Fruit fly (Drosophila melanogaster) whole organism, embryonic: ENCODE measurements around the gene CG1785.

ENCODE experiments used
- Aef1 ChIP-seq: fragments of 200-800 bp; sonication (Bioruptor generic); IDR thresholded peaks from 3 replicates; pipeline ENCODE4 v1.3.6; 2022; ENCODE audit warnings: missing biosample characterization, missing genetic modification characterization
- C15 ChIP-seq: fragments of 200-800 bp; sonication (Bioruptor generic); IDR thresholded peaks from 3 replicates; pipeline ENCODE4 v1.3.6; 2022; ENCODE audit warnings: missing biosample characterization, missing genetic modification characterization
- CG10274 ChIP-seq: fragments of 200-800 bp; sonication (Bioruptor generic); optimal IDR thresholded peaks from 3 replicates; lab custom pipeline; 2017; ENCODE audit warnings: missing biosample characterization, mild to moderate bottlenecking, missing genetic modification characterization
- CG11723 ChIP-seq: fragments of 200-800 bp; sonication (Bioruptor generic); optimal IDR thresholded peaks from 2 replicates; lab custom pipeline; 2017; ENCODE audit warnings: missing biosample characterization, mild to moderate bottlenecking, missing genetic modification characterization
- CG12236 ChIP-seq: fragments of 200-800 bp; sonication (Bioruptor generic); optimal IDR thresholded peaks from 2 replicates; lab custom pipeline; 2016; ENCODE audit warnings: missing biosample characterization, missing genetic modification characterization
- CG13775 ChIP-seq: fragments of 200-800 bp; sonication (Bioruptor generic); optimal IDR thresholded peaks from 3 replicates; lab custom pipeline; 2017; ENCODE audit warnings: missing biosample characterization, mild to moderate bottlenecking, missing genetic modification characterization
- CG15601 ChIP-seq: fragments of 200-800 bp; sonication (Bioruptor generic); optimal IDR thresholded peaks from 3 replicates; lab custom pipeline; 2019; ENCODE audit warnings: missing biosample characterization, mild to moderate bottlenecking, missing genetic modification characterization, moderate library complexity
- CG1602 ChIP-seq: fragments of 200-800 bp; sonication (Bioruptor generic); optimal IDR thresholded peaks from 3 replicates; lab custom pipeline; 2016; ENCODE audit warnings: missing biosample characterization, missing genetic modification characterization
- CG17186 ChIP-seq: fragments of 200-800 bp; sonication (Bioruptor generic); optimal IDR thresholded peaks from 3 replicates; lab custom pipeline; 2017; ENCODE audit warnings: missing biosample characterization, missing genetic modification reagents, missing genetic modification characterization
- CG17359 ChIP-seq: fragments of 200-800 bp; sonication (Bioruptor generic); optimal IDR thresholded peaks from 3 replicates; lab custom pipeline; 2018; ENCODE audit warnings: missing biosample characterization, mild to moderate bottlenecking, missing genetic modification characterization, moderate library complexity
- CG3163 ChIP-seq: fragments of 200-800 bp; sonication (Bioruptor generic); optimal IDR thresholded peaks from 3 replicates; lab custom pipeline; 2016; ENCODE audit warnings: missing biosample characterization, missing genetic modification characterization
- CG4707 ChIP-seq: fragments of 200-800 bp; sonication (Bioruptor generic); optimal IDR thresholded peaks from 2 replicates; lab custom pipeline; 2018; ENCODE audit warnings: missing biosample characterization, mild to moderate bottlenecking, missing genetic modification characterization, moderate library complexity
- Camta ChIP-seq: fragments of 200-800 bp; sonication (Bioruptor generic); optimal IDR thresholded peaks from 2 replicates; lab custom pipeline; 2016; ENCODE audit warnings: missing biosample characterization, missing genetic modification characterization
- Chrac-16 ChIP-seq: fragments of 200-800 bp; sonication (Bioruptor generic); optimal IDR thresholded peaks from 3 replicates; lab custom pipeline; 2016; ENCODE audit warnings: missing biosample characterization, missing genetic modification characterization
- E2f2 ChIP-seq: fragments of 200-800 bp; sonication (Bioruptor generic); IDR thresholded peaks from 2 replicates; pipeline ENCODE4 v1.3.6; 2022; ENCODE audit warnings: missing biosample characterization, missing genetic modification characterization
- GATAe ChIP-seq: fragments of 200-800 bp; sonication (Bioruptor generic); conservative IDR thresholded peaks from 2 replicates; pipeline ENCODE4 v1.3.6; 2022; ENCODE audit warnings: missing biosample characterization, missing genetic modification characterization
- HLH4C ChIP-seq: fragments of 200-800 bp; sonication (Bioruptor generic); IDR thresholded peaks from 3 replicates; pipeline ENCODE4 v1.3.6; 2022; ENCODE audit warnings: missing biosample characterization, missing genetic modification characterization; ENCODE audit not compliant: partially characterized antibody
- HLH54F ChIP-seq: fragments of 200-800 bp; sonication (Bioruptor generic); optimal IDR thresholded peaks from 3 replicates; lab custom pipeline; 2016; ENCODE audit warnings: missing biosample characterization, missing genetic modification characterization
- Hmr ChIP-seq: fragments of 200-800 bp; sonication (Bioruptor generic); optimal IDR thresholded peaks from 3 replicates; lab custom pipeline; 2017; ENCODE audit warnings: mild to moderate bottlenecking, missing biosample characterization, missing genetic modification reagents, missing genetic modification characterization
- Hmx ChIP-seq: fragments of 200-800 bp; sonication (Bioruptor generic); optimal IDR thresholded peaks from 2 replicates; lab custom pipeline; 2016; ENCODE audit warnings: missing biosample characterization, missing genetic modification characterization
- MESR4 ChIP-seq: fragments of 200-800 bp; sonication (Bioruptor generic); optimal IDR thresholded peaks from 2 replicates; lab custom pipeline; 2018; ENCODE audit warnings: missing biosample characterization, mild to moderate bottlenecking, missing genetic modification characterization, moderate library complexity
- Nf-YC ChIP-seq: fragments of 200-800 bp; optimal IDR thresholded peaks from 3 replicates; lab custom pipeline; 2019; ENCODE audit warnings: missing biosample characterization, mild to moderate bottlenecking, missing genetic modification characterization, moderate library complexity
- Oli ChIP-seq: fragments of 200-800 bp; sonication (Bioruptor generic); optimal IDR thresholded peaks from 2 replicates; lab custom pipeline; 2018; ENCODE audit warnings: missing biosample characterization, mild to moderate bottlenecking, missing genetic modification characterization, moderate library complexity
- Optix ChIP-seq: fragments of 200-800 bp; sonication (Bioruptor generic); IDR thresholded peaks from 3 replicates; pipeline ENCODE4 v1.3.6; 2022; ENCODE audit warnings: missing biosample characterization, missing genetic modification characterization
- Six4 ChIP-seq: fragments of 200-800 bp; sonication (Bioruptor generic); optimal IDR thresholded peaks from 2 replicates; lab custom pipeline; 2016; ENCODE audit warnings: missing biosample characterization, missing genetic modification characterization
- Usf ChIP-seq: fragments of 200-800 bp; sonication (Bioruptor generic); optimal IDR thresholded peaks from 2 replicates; lab custom pipeline; 2017; ENCODE audit warnings: missing genotype, missing biosample characterization, missing genetic modification characterization
- Vsx1 ChIP-seq: fragments of 200-800 bp; sonication (Bioruptor generic); optimal IDR thresholded peaks from 2 replicates; lab custom pipeline; 2017; ENCODE audit warnings: missing biosample characterization, mild to moderate bottlenecking, missing genetic modification characterization, missing genetic modification reagents
- Xbp1 ChIP-seq: fragments of 200-800 bp; sonication (Bioruptor generic); optimal IDR thresholded peaks from 3 replicates; lab custom pipeline; 2016; ENCODE audit warnings: missing biosample characterization, mild to moderate bottlenecking, missing genetic modification characterization
- ab ChIP-seq: fragments of 200-800 bp; sonication (Bioruptor generic); optimal IDR thresholded peaks from 2 replicates; lab custom pipeline; 2016; ENCODE audit warnings: missing biosample characterization, missing genetic modification characterization
- bab2 ChIP-seq: fragments of 200-800 bp; sonication (Bioruptor generic); optimal IDR thresholded peaks from 2 replicates; lab custom pipeline; 2016; ENCODE audit warnings: missing biosample characterization, missing genetic modification characterization
- ci ChIP-seq: fragments of 200-800 bp; sonication (Bioruptor generic); IDR thresholded peaks from 3 replicates; pipeline ENCODE4 v1.3.6; 2022; ENCODE audit warnings: missing biosample characterization, missing genetic modification characterization
- croc ChIP-seq: fragments of 200-800 bp; sonication (Bioruptor generic); conservative IDR thresholded peaks from 3 replicates; pipeline ENCODE4 v1.3.6; 2022; ENCODE audit warnings: missing biosample characterization, missing genetic modification characterization
- crp ChIP-seq, 2 experiments: fragments of 200-800 bp; sonication (Bioruptor generic); optimal IDR thresholded peaks; 2 replicates in 1 of 2; 3 replicates in 1 of 2; lab custom pipeline; 2017; ENCODE audit warnings: missing biosample characterization in 2 of 2, missing genetic modification characterization in 2 of 2, mild to moderate bottlenecking in 1 of 2, moderate library complexity in 1 of 2
- ems ChIP-seq: fragments of 200-800 bp; sonication (Bioruptor generic); optimal IDR thresholded peaks from 3 replicates; lab custom pipeline; 2016; ENCODE audit warnings: missing biosample characterization, missing genetic modification characterization
- eyg ChIP-seq: fragments of 200-800 bp; sonication (Bioruptor generic); optimal IDR thresholded peaks from 3 replicates; lab custom pipeline; 2016; ENCODE audit warnings: missing biosample characterization, missing genetic modification characterization
- gsb-n ChIP-seq: fragments of 200-800 bp; sonication (Bioruptor generic); optimal IDR thresholded peaks from 3 replicates; lab custom pipeline; 2018; ENCODE audit warnings: missing biosample characterization, mild to moderate bottlenecking, missing genetic modification characterization
- kah ChIP-seq: fragments of 200-800 bp; sonication (Bioruptor generic); optimal IDR thresholded peaks from 2 replicates; lab custom pipeline; 2018; ENCODE audit warnings: missing biosample characterization, mild to moderate bottlenecking, missing genetic modification characterization
- nerfin-2 ChIP-seq: fragments of 200-800 bp; sonication (Bioruptor generic); IDR thresholded peaks from 2 replicates; pipeline ENCODE4 v1.3.6; 2022; ENCODE audit warnings: missing biosample characterization, missing genetic modification characterization; ENCODE audit not compliant: partially characterized antibody
- onecut ChIP-seq: fragments of 200-800 bp; sonication (Bioruptor generic); IDR thresholded peaks from 2 replicates; pipeline ENCODE4 v1.3.6; 2022; ENCODE audit warnings: missing biosample characterization, missing genetic modification characterization
- pho ChIP-seq: fragments of 200-800 bp; sonication (Bioruptor generic); optimal IDR thresholded peaks from 2 replicates; lab custom pipeline; 2016; ENCODE audit warnings: missing biosample characterization, missing genetic modification characterization
- scrt ChIP-seq: fragments of 200-800 bp; sonication (Bioruptor generic); optimal IDR thresholded peaks from 2 replicates; lab custom pipeline; 2018; ENCODE audit warnings: missing biosample characterization, mild to moderate bottlenecking, missing genetic modification characterization, moderate library complexity
- sima ChIP-seq: fragments of 200-800 bp; sonication (Bioruptor generic); optimal IDR thresholded peaks from 2 replicates; lab custom pipeline; 2016; ENCODE audit warnings: missing biosample characterization, missing genetic modification characterization
- slbo ChIP-seq: fragments of 200-800 bp; sonication (Bioruptor generic); IDR thresholded peaks from 2 replicates; pipeline ENCODE4 v1.3.6; 2022; ENCODE audit warnings: missing biosample characterization, missing genetic modification characterization
- sr ChIP-seq: fragments of 200-800 bp; sonication (Bioruptor generic); IDR thresholded peaks from 3 replicates; pipeline ENCODE4 v1.3.6; 2022; ENCODE audit warnings: missing biosample characterization, missing genetic modification characterization
- stc ChIP-seq: fragments of 200-800 bp; sonication (Bioruptor generic); IDR thresholded peaks from 2 replicates; pipeline ENCODE4 v1.3.6; 2022; ENCODE audit warnings: missing biosample characterization, missing genetic modification characterization
- tap ChIP-seq: fragments of 200-800 bp; optimal IDR thresholded peaks from 3 replicates; lab custom pipeline; 2019; ENCODE audit warnings: missing biosample characterization, mild to moderate bottlenecking, missing genetic modification characterization, moderate library complexity
- tna ChIP-seq: fragments of 200-800 bp; sonication (Bioruptor generic); IDR thresholded peaks from 2 replicates; pipeline ENCODE4 v1.3.6; 2022; ENCODE audit warnings: missing biosample characterization, missing genetic modification characterization; ENCODE audit not compliant: partially characterized antibody
- toy ChIP-seq: fragments of 200-800 bp; sonication (Bioruptor generic); IDR thresholded peaks from 2 replicates; pipeline ENCODE4 v1.3.6; 2022; ENCODE audit warnings: missing biosample characterization, missing genetic modification characterization
- zfh1 ChIP-seq: fragments of 200-800 bp; sonication (Bioruptor generic); IDR thresholded peaks from 3 replicates; pipeline ENCODE4 v1.3.6; 2022; ENCODE audit warnings: missing biosample characterization, missing genetic modification characterization

Gene CG1785

dm6 chrX:8681189-8681821 is 33.4 kb upstream of the CG1785 start, which contains the start of gene CAH3 (continued):
- TF ChIP-seq Hmr (GFP tag; lab: Kevin White, UChicago) (peak; percentile 94), C15 (GFP tag; lab: Robert Waterston, UW) (peak; percentile 81), crp (GFP tag; optimal IDR thresholded peaks at IDR 0.05; lab: Kevin White, UChicago) (peak in 1 of 2 experiments; percentile 58), stc (GFP tag; lab: Robert Waterston, UW) (peak; percentile 88), CG3163 (peak; percentile 80), Nf-YC (tag; lab: Kevin White, UChicago) (peak; percentile 89), Xbp1 (GFP tag; lab: Kevin White, UChicago) (peak; percentile 96), ems (GFP tag; lab: Kevin White, UChicago) (peak; percentile 95), ci (GFP tag; lab: Robert Waterston, UW) (peak; percentile 97), HLH54F (GFP tag; lab: Kevin White, UChicago) (peak; percentile 96), Vsx1 (GFP tag; lab: Kevin White, UChicago) (peak; percentile 73), zfh1 (GFP tag; lab: Robert Waterston, UW) (peak; percentile 96), Six4 (GFP tag; lab: Kevin White, UChicago) (peak; percentile 87), gsb-n (tag; lab: Kevin White, UChicago) (peak; percentile 88), CG11723 (GFP tag; lab: Kevin White, UChicago) (peak; percentile 92), CG12236 (peak; percentile 91), slbo (GFP tag; lab: Robert Waterston, UW) (peak; percentile 93), ab (peak; percentile 87), eyg (GFP tag; lab: Kevin White, UChicago) (peak; percentile 91), kah (peak; percentile 83), onecut (peak; percentile 91), nerfin-2 (GFP tag; lab: Robert Waterston, UW) (no peak), tap (tag; lab: Kevin White, UChicago) (peak; percentile 93), sr (peak; percentile 64; the same call in 2 of the 3 replicates), GATAe (GFP tag; lab: Robert Waterston, UW) (no peak; the same call in 1 of the 2 replicates), Camta (GFP tag; lab: Kevin White, UChicago) (peak; percentile 90), Chrac-16 (peak; percentile 91), CG1602 (peak; percentile 90), croc (GFP tag; lab: Robert Waterston, UW) (peak; percentile 88), scrt (GFP tag; lab: Kevin White, UChicago) (peak; percentile 79), Aef1 (GFP tag; lab: Robert Waterston, UW) (peak; percentile 83), Hmx (GFP tag; lab: Kevin White, UChicago) (peak; percentile 80), E2f2 (peak; percentile 83), CG4707 (GFP tag; lab: Kevin White, UChicago) (peak; percentile 80), Usf (GFP tag; lab: Kevin White, UChicago) (peak; percentile 90), Optix (peak; percentile 92), pho (GFP tag; lab: Kevin White, UChicago) (peak; percentile 94), HLH4C (0 out of 3 replicates have a peak, but pooled peaks have one; percentile 37), CG17186 (peak; percentile 88), CG13775 (GFP tag; lab: Kevin White, UChicago) (peak; percentile 95), CG10274 (peak; percentile 82), tna (GFP tag; lab: Robert Waterston, UW) (no peak), CG17359 (tag; lab: Kevin White, UChicago) (peak; percentile 92), CG15601 (tag; lab: Kevin White, UChicago) (peak; percentile 91), sima (GFP tag; lab: Kevin White, UChicago) (peak; percentile 25), bab2 (GFP tag; lab: Kevin White, UChicago) (peak; percentile 94), MESR4 (GFP tag; lab: Kevin White, UChicago) (peak; percentile 42), toy (GFP tag; lab: Robert Waterston, UW) (peak; percentile 79), Oli (tag; lab: Kevin White, UChicago) (peak; percentile 92)
